Worm (Caenorhabditis elegans): Measurements from ENCODE around the gene C16C8.7.

Gene C16C8.7

DNA sequence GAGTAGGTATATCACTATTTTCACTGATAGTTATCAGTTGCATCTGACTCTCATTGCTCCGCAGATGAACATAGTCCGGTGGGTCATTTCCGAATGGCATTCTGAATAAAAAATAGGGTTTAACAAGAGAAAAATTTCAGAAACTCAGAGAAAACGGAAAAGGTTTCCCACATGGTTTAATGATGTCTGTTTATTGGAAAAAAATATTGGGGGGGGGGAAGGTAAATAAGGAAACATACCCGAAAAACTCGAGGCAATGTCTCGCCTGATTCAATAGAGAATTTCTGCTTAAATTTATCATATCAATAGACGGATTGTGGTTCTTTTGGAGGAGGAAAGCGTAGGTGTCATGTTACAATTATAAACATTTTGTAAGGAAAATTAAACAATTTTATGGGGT lies 34.5 kb downstream of the C16C8.7 start, which contains the start of gene nep-11:
Gene nep-11, minus strand, starts transcription at position 101 of the 400 bp plus-strand sequence.
- TF ChIP-seq nhr-237 (tag; optimal IDR thresholded peaks at IDR 0.05): no peak
- TF ChIP-seq ceh-16 (tag; optimal IDR thresholded peaks at IDR 0.05): no peak
- no peak for TF ChIP-seq egl-27 (tag; optimal IDR thresholded peaks at IDR 0.05)
- no peak for TF ChIP-seq sma-9 (GFP tag; optimal IDR thresholded peaks at IDR 0.05)
- TF ChIP-seq sma-9 (tag; optimal IDR thresholded peaks at IDR 0.05): no peak
- no peak for TF ChIP-seq peb-1 (tag; optimal IDR thresholded peaks at IDR 0.05)
- no peak for TF ChIP-seq skn-1 (tag; optimal IDR thresholded peaks at IDR 0.05)
- TF ChIP-seq ztf-4 (tag; optimal IDR thresholded peaks at IDR 0.05): no peak
- no peak for TF ChIP-seq aly-2 (tag; optimal IDR thresholded peaks at IDR 0.05)
- no peak for TF ChIP-seq C34F6.9 (tag; optimal IDR thresholded peaks at IDR 0.05)
- no peak for TF ChIP-seq mbf-1 (tag; optimal IDR thresholded peaks at IDR 0.05)
- no peak for TF ChIP-seq nhr-129 (tag; optimal IDR thresholded peaks at IDR 0.05)
- TF ChIP-seq elt-3 (tag; optimal IDR thresholded peaks at IDR 0.05): no peak
- TF ChIP-seq F13H6.1 (tag; optimal IDR thresholded peaks at IDR 0.05): no peak
- no peak for TF ChIP-seq snpc-4 (tag; optimal IDR thresholded peaks at IDR 0.05)

DNA sequence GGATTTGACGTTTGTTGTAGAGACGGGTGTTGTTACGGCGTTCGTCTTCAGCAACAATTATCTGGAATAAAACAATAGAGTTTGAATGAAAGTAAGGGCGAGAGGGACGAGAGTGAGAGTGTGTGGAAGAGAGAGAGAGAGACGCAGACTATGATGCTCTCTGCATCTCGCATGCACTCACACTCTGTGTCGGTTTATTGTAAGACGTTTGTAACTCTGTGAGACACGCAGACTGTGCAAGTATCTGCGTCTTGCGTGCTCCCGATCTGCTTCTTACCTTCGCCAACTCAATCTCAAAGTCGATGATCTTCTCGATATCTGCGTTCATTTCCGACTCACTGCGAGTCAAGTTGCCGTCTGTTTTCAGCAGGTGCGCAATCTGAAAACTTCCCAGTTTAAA lies 37.0 kb downstream of the C16C8.7 start:
- TF ChIP-seq unc-39 (tag; optimal IDR thresholded peaks at IDR 0.05): no peak

DNA sequence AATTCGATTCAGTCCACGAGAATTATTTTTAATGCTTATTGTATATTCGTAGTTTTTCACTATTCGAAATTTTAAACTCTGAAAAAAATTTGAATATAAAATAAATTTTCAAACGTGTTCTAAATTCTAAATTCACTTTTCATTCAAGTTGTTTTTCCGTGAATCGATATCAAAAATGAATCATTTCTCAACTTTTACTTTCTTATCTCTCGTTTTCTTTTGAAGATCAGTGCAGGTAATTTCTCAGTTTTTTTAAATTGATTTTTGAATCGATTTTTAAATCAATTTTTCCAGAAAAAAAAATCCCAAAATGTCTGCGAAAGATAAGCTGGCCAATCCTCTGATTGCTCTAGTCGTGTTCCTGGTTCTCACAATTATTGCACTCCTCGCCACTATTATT lies 43.4 kb downstream of the C16C8.7 start, which contains the start of gene nep-6:
Gene nep-6, plus strand, starts transcription at position 301 of the 400 bp plus-strand sequence.
- TF ChIP-seq lin-39 (tag; optimal IDR thresholded peaks at IDR 0.05): no peak
- no peak for TF ChIP-seq ztf-4 (tag; optimal IDR thresholded peaks at IDR 0.05)
- TF ChIP-seq lsy-2 (tag; optimal IDR thresholded peaks at IDR 0.05): no peak
- no peak for TF ChIP-seq mdl-1 (tag; optimal IDR thresholded peaks at IDR 0.05)
- TF ChIP-seq nhr-12 (tag; optimal IDR thresholded peaks at IDR 0.05): no peak
- TF ChIP-seq sma-3 (GFP tag; optimal IDR thresholded peaks at IDR 0.05): no peak
- TF ChIP-seq blmp-1 (tag; optimal IDR thresholded peaks at IDR 0.05; ENCODE audit: insufficient read depth): no peak
- TF ChIP-seq unc-62 (GFP tag; optimal IDR thresholded peaks at IDR 0.05): no peak
- no peak for TF ChIP-seq nhr-6 (tag; optimal IDR thresholded peaks at IDR 0.05)
- no peak for TF ChIP-seq ama-1 (optimal IDR thresholded peaks at IDR 0.05)
- no peak for TF ChIP-seq fos-1 (tag; optimal IDR thresholded peaks at IDR 0.05)
- TF ChIP-seq peb-1 (tag; optimal IDR thresholded peaks at IDR 0.05): no peak
- no peak for TF ChIP-seq aly-2 (tag; optimal IDR thresholded peaks at IDR 0.05)
- no peak for TF ChIP-seq nhr-237 (tag; optimal IDR thresholded peaks at IDR 0.05)
- TF ChIP-seq Y55F3AM.14 (GFP tag; optimal IDR thresholded peaks at IDR 0.05): no peak
- TF ChIP-seq sem-4 (tag; optimal IDR thresholded peaks at IDR 0.05): no peak
- TF ChIP-seq unc-55 (GFP tag; optimal IDR thresholded peaks at IDR 0.05): no peak

DNA sequence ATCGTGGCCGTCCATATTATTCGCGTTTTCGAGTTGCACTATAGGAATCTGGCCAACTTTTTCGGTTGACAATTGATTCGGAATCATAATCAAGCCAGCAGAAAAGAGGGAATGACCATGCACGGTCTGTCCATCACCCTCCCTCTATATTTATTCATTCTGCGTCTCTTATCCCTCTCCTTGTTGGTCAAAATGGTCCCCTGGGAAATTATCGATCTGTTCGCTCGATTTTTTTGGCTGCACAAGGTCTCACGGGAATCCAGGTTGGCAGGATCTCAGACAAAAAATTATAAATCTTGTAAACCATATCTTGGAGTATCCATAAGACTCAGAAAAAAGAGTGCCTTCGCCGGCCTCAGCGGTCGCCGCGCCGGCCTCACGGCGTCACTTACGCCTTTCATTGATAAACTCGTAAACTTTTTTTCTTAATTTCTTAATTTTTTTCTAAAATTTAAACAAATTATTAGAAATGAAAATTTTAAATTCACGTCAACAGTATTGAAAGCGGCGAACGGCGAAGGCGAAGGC lies 45.5 kb downstream of the C16C8.7 start, which contains the start of the genes F18A12.7 and F18A12.2:
Gene F18A12.7, minus strand, starts transcription at position 101 of the 528 bp plus-strand sequence.
Gene F18A12.2, plus strand, starts transcription at position 478 of the 528 bp plus-strand sequence.
- TF ChIP-seq gmeb-1 (tag; optimal IDR thresholded peaks at IDR 0.05) (no peak), Y55F3AM.14 (GFP tag; optimal IDR thresholded peaks at IDR 0.05) (no peak), mbf-1 (tag; optimal IDR thresholded peaks at IDR 0.05) (no peak), mdl-1 (tag; optimal IDR thresholded peaks at IDR 0.05) (no peak), R02D3.7 (tag; optimal IDR thresholded peaks at IDR 0.05) (no peak), aly-2 (tag; optimal IDR thresholded peaks at IDR 0.05) (no peak), skn-1 (tag; optimal IDR thresholded peaks at IDR 0.05) (no peak), dmd-4 (tag; optimal IDR thresholded peaks at IDR 0.05) (no peak), nhr-12 (tag; optimal IDR thresholded peaks at IDR 0.05) (no peak), blmp-1 (tag; optimal IDR thresholded peaks at IDR 0.05; ENCODE audit: insufficient read depth) (no peak), fos-1 (tag; optimal IDR thresholded peaks at IDR 0.05) (no peak), zag-1 (tag; optimal IDR thresholded peaks at IDR 0.05) (no peak)

All from whole organism, L2 larva.